Fruit fly (Drosophila melanogaster): ENCODE data around the gene mew.

Gene mew

DNA sequence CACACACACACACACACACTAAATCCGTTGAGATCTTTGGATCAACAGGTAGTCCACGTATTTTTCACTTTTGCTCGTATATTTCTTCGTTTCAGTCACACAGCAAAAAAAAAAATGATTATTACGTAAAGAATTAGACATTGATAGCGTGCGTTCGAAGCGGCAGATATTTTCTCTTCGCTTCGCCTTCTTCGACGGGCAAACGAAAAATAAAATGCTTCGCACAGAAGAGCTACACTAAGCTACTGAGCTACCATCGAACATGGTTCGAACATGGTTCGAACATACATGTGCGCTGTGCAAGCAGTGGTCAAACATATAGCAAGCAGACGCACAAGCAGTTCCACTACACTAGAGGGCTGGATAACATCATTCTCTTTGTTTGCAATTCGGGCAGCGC is 1.3 kb downstream of the mew start:
- TF ChIP-seq CG17829 (tag; optimal IDR thresholded peaks at IDR 0.05), result peak; percentile 6
- TF ChIP-seq CG10321 (GFP tag; IDR thresholded peaks at IDR 0.05), result 0 out of 2 replicates have a peak, but pooled peaks have one; percentile 9
- TF ChIP-seq CG6813 (GFP tag; optimal IDR thresholded peaks at IDR 0.05), result peak; percentile 1
- peak; percentile 40; the same call in 2 of the 3 replicates for TF ChIP-seq Opbp (GFP tag; IDR thresholded peaks at IDR 0.05; ENCODE audit: partially characterized antibody)
- no peak for TF ChIP-seq Awh (GFP tag; IDR thresholded peaks at IDR 0.05)
- TF ChIP-seq chm (GFP tag; IDR thresholded peaks at IDR 0.05), result peak; percentile 82
- peak; percentile 2 for TF ChIP-seq Spps (tag; optimal IDR thresholded peaks at IDR 0.05)
- peak; percentile 2 for TF ChIP-seq Fer3 (tag; optimal IDR thresholded peaks at IDR 0.05)
- TF ChIP-seq CG6765 (GFP tag; optimal IDR thresholded peaks at IDR 0.05), result peak; percentile 14
- peak; percentile 90 for TF ChIP-seq CG7928 (GFP tag; optimal IDR thresholded peaks at IDR 0.05)
- no peak for TF ChIP-seq dysf (GFP tag; IDR thresholded peaks at IDR 0.05)
- peak; percentile 10 for TF ChIP-seq ash1 (GFP tag; optimal IDR thresholded peaks at IDR 0.05)
- TF ChIP-seq oc (tag; optimal IDR thresholded peaks at IDR 0.05), result peak; percentile 4
- TF ChIP-seq YL-1 (GFP tag; optimal IDR thresholded peaks at IDR 0.05), result no peak
- peak; percentile 26 for TF ChIP-seq CG17359 (tag; optimal IDR thresholded peaks at IDR 0.05)
- TF ChIP-seq CG34376 (GFP tag; optimal IDR thresholded peaks at IDR 0.05), result peak; percentile 16
- peak; percentile 17 for TF ChIP-seq Nf-YC (tag; optimal IDR thresholded peaks at IDR 0.05)
- peak; percentile 20 for TF ChIP-seq D19A (tag; optimal IDR thresholded peaks at IDR 0.05)
- peak; percentile 19 for TF ChIP-seq CG12659 (GFP tag; optimal IDR thresholded peaks at IDR 0.05)
- TF ChIP-seq da (GFP tag; optimal IDR thresholded peaks at IDR 0.05), result no peak
- no peak for TF ChIP-seq CG30403 (GFP tag; optimal IDR thresholded peaks at IDR 0.05)
- peak; percentile 8 for TF ChIP-seq CG12744 (GFP tag; optimal IDR thresholded peaks at IDR 0.05)
- TF ChIP-seq sens (GFP tag), result peak; percentile 83
- TF ChIP-seq CG12769 (tag; optimal IDR thresholded peaks at IDR 0.05), result peak; percentile 43
- TF ChIP-seq CG5180 (GFP tag; optimal IDR thresholded peaks at IDR 0.05), result peak; percentile 100
- TF ChIP-seq Myb (GFP tag; optimal IDR thresholded peaks at IDR 0.05), result peak; percentile 2
- TF ChIP-seq CG14014 (GFP tag; IDR thresholded peaks at IDR 0.05), result peak; percentile 17; the same call in 1 of the 2 replicates
- peak; percentile 55 for TF ChIP-seq CTCF (GFP tag; optimal IDR thresholded peaks at IDR 0.05)
- peak; percentile 41 for TF ChIP-seq Dp (GFP tag; optimal IDR thresholded peaks at IDR 0.05)
- TF ChIP-seq ind (GFP tag; optimal IDR thresholded peaks at IDR 0.05), result no peak
- TF ChIP-seq Atf-2 (GFP tag; optimal IDR thresholded peaks at IDR 0.05), result no peak
- no peak for TF ChIP-seq Trl (optimal IDR thresholded peaks at IDR 0.05)
- TF ChIP-seq Trl (GFP tag; optimal IDR thresholded peaks at IDR 0.05), result peak; percentile 15
- peak; percentile 22 for TF ChIP-seq CG12391 (tag; optimal IDR thresholded peaks at IDR 0.05)
- TF ChIP-seq Rfx (GFP tag; IDR thresholded peaks at IDR 0.05), result peak; percentile 41; the same call in 1 of the 2 replicates
- TF ChIP-seq sqz (GFP tag; optimal IDR thresholded peaks at IDR 0.05), result peak; percentile 91
- peak; percentile 38; the same call in 1 of the 3 replicates for TF ChIP-seq knrl (GFP tag; IDR thresholded peaks at IDR 0.05; ENCODE audit: partially characterized antibody)
- peak; percentile 37 for TF ChIP-seq CG12071 (GFP tag; optimal IDR thresholded peaks at IDR 0.05)
- TF ChIP-seq CG16779 (GFP tag; IDR thresholded peaks at IDR 0.05), result 0 out of 2 replicates have a peak, but pooled peaks have one; percentile 57
- TF ChIP-seq scrt (GFP tag; optimal IDR thresholded peaks at IDR 0.05), result peak; percentile 64
- TF ChIP-seq CG10543 (GFP tag; optimal IDR thresholded peaks at IDR 0.05), result peak; percentile 21
- 0 out of 2 replicates have a peak, but pooled peaks have one; percentile 14 for TF ChIP-seq onecut (GFP tag; IDR thresholded peaks at IDR 0.05)
- TF ChIP-seq kah (GFP tag; optimal IDR thresholded peaks at IDR 0.05), result peak; percentile 97
- TF ChIP-seq HmgZ (tag; optimal IDR thresholded peaks at IDR 0.05), result peak; percentile 39
- TF ChIP-seq Meics (GFP tag; optimal IDR thresholded peaks at IDR 0.05), result peak; percentile 32
- TF ChIP-seq CG7839 (tag; optimal IDR thresholded peaks at IDR 0.05), result peak; percentile 13
- peak; percentile 63 for TF ChIP-seq CG9437 (GFP tag; optimal IDR thresholded peaks at IDR 0.05)
- no peak for TF ChIP-seq Hand (GFP tag; optimal IDR thresholded peaks at IDR 0.05)
- peak; percentile 24 for TF ChIP-seq zf30C (GFP tag; optimal IDR thresholded peaks at IDR 0.05)
- TF ChIP-seq E2f2 (GFP tag; IDR thresholded peaks at IDR 0.05), result peak; percentile 61
- TF ChIP-seq CG42726 (GFP tag; IDR thresholded peaks at IDR 0.05; ENCODE audit: partially characterized antibody), result 0 out of 2 replicates have a peak, but pooled peaks have one; percentile 18
